Worm (Caenorhabditis elegans) whole organism, midembryonic: ENCODE results near the gene sssh-1.

Experiments used
- T22C8.4 ChIP-seq: fragments of 200-800 bp; sonication (Bioruptor generic); IDR thresholded peaks from 2 replicates; pipeline ENCODE4 v1.3.6; 2022; ENCODE audit warnings: missing genetic modification characterization, missing compliant biosample characterization
- cog-1 ChIP-seq: sonication (generic microtip); optimal IDR thresholded peaks from 2 replicates; lab custom pipeline; 2016; ENCODE audit warnings: missing genetic modification characterization, missing compliant biosample characterization
- flt-1 ChIP-seq: fragments of 200-800 bp; sonication (Bioruptor generic); IDR thresholded peaks from 2 replicates; pipeline ENCODE4 v1.3.6; 2022; ENCODE audit warnings: missing genetic modification characterization, missing compliant biosample characterization
- klf-2 ChIP-seq: fragments of 200-800 bp; sonication (Bioruptor generic); conservative IDR thresholded peaks from 2 replicates; pipeline ENCODE4 v1.3.6; 2022; ENCODE audit warnings: missing genetic modification reagents, missing genetic modification characterization, missing compliant biosample characterization
- med-1 ChIP-seq: sonication (generic microtip); optimal IDR thresholded peaks from 2 replicates; lab custom pipeline; 2017; ENCODE audit warnings: missing genetic modification characterization, mild to moderate bottlenecking, missing compliant biosample characterization, antibody characterized with exemption, missing genetic modification reagents; ENCODE audit not compliant: insufficient read depth
- ref-1 ChIP-seq: fragments of 200-800 bp; sonication (Bioruptor generic); conservative IDR thresholded peaks from 2 replicates; pipeline ENCODE4 v1.3.6; 2022; ENCODE audit warnings: missing genetic modification reagents, missing genetic modification characterization, missing compliant biosample characterization
- ztf-23 ChIP-seq: fragments of 200-800 bp; sonication (Bioruptor generic); IDR thresholded peaks from 2 replicates; pipeline ENCODE4 v1.3.6; 2022; ENCODE audit warnings: missing genetic modification reagents, missing genetic modification characterization, missing compliant biosample characterization
- ztf-29 ChIP-seq: fragments of 200-800 bp; sonication (Bioruptor generic); IDR thresholded peaks from 2 replicates; pipeline ENCODE4 v1.3.6; 2022; ENCODE audit warnings: missing genetic modification reagents, missing genetic modification characterization, missing compliant biosample characterization

DNA sequence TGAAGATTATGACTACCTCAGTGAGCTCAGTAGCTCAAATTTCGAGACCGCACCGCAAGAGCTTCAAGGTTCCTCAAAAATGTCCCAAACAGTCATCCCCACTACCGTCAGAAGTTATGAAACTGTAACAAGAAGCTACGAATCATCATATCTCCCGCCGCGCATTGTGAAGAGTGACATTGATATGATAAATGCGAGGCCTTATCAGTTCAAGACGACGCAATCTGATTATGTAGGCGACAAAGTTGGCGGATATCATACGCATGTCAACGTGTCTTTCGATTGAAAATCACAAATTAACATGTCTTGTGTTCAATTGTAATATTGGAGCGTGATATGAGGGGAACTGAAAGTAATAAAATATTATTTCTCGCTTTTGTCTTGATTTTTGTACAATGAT lies 24.7 kb downstream of the sssh-1 start:
- TF ChIP-seq med-1, result no peak
- TF ChIP-seq ref-1 (GFP tag; lab: Robert Waterston, UW), result no peak
- no peak for TF ChIP-seq ztf-29 (GFP tag; lab: Robert Waterston, UW)
- no peak for TF ChIP-seq cog-1 (tag; lab: Kevin White, UChicago)
- no peak for TF ChIP-seq flt-1 (GFP tag; lab: Robert Waterston, UW)
- TF ChIP-seq ztf-23 (GFP tag; lab: Robert Waterston, UW), result no peak
- no peak for TF ChIP-seq T22C8.4 (GFP tag; lab: Robert Waterston, UW)
- no peak for TF ChIP-seq klf-2 (GFP tag; lab: Robert Waterston, UW)
